Fruit fly (Drosophila melanogaster): ENCODE measurements around the gene CG33310.

dm6 chr2L:14994834-14995506 is 31.7 kb upstream of the CG33310 start:
- TF ChIP-seq psq (optimal IDR thresholded peaks at IDR 0.05) (no peak), Sin3A (optimal IDR thresholded peaks at IDR 0.05) (no peak), Myc (optimal IDR thresholded peaks at IDR 0.05) (no peak)
